Worm (Caenorhabditis elegans): ENCODE data around the gene W02D7.12.
A peak's percentile ranks its signal among the peaks of the same experiment; 100 is the strongest.

Gene W02D7.12

ce11 chrV:8348959-8349389, 37.7 kb downstream of the W02D7.12 start (continued):
- TF ChIP-seq ztf-11 (tag; optimal IDR thresholded peaks at IDR 0.05) (no peak), ceh-82 (tag; optimal IDR thresholded peaks at IDR 0.05) (no peak), lsy-2 (tag; optimal IDR thresholded peaks at IDR 0.05) (peak; percentile 56 to 82), nhr-129 (tag; optimal IDR thresholded peaks at IDR 0.05) (peak; percentile 64), egl-27 (tag; optimal IDR thresholded peaks at IDR 0.05) (peak; percentile 74), nhr-6 (tag; optimal IDR thresholded peaks at IDR 0.05) (peak; percentile 51), lin-11 (tag; optimal IDR thresholded peaks at IDR 0.05) (no peak), lin-39 (tag; optimal IDR thresholded peaks at IDR 0.05) (no peak), nhr-21 (tag; optimal IDR thresholded peaks at IDR 0.05) (peak; percentile 77), skn-1 (tag; optimal IDR thresholded peaks at IDR 0.05) (no peak), ZK546.5 (tag; optimal IDR thresholded peaks at IDR 0.05) (peak; percentile 13), nhr-10 (tag; optimal IDR thresholded peaks at IDR 0.05) (peak; percentile 56), unc-55 (GFP tag; optimal IDR thresholded peaks at IDR 0.05) (peak; percentile 77), nhr-11 (tag; optimal IDR thresholded peaks at IDR 0.05) (no peak), blmp-1 (tag; optimal IDR thresholded peaks at IDR 0.05; ENCODE audit: insufficient read depth) (peak; percentile 21), ama-1 (optimal IDR thresholded peaks at IDR 0.05) (peak; percentile 98), aly-2 (tag; optimal IDR thresholded peaks at IDR 0.05) (no peak)

- TF ChIP-seq ZK546.5 (tag; optimal IDR thresholded peaks at IDR 0.05) (no peak), fos-1 (tag; optimal IDR thresholded peaks at IDR 0.05) (no peak), ceh-16 (tag; optimal IDR thresholded peaks at IDR 0.05) (no peak)
These were observed 38.6 kb downstream of the W02D7.12 start for ce11 chrV:8349950-8350349.

ce11 chrV:8351371-8351770, 40.1 kb downstream of the W02D7.12 start, which contains the start of gene srsx-22:
srsx-22 (plus strand) TSS chrV:8351671.
- no peak for TF ChIP-seq gmeb-1 (tag; optimal IDR thresholded peaks at IDR 0.05)
- no peak for TF ChIP-seq sma-9 (GFP tag; optimal IDR thresholded peaks at IDR 0.05)
- no peak for TF ChIP-seq sma-9 (tag; optimal IDR thresholded peaks at IDR 0.05)
- TF ChIP-seq skn-1 (tag; optimal IDR thresholded peaks at IDR 0.05), result no peak
- no peak for TF ChIP-seq nhr-12 (tag; optimal IDR thresholded peaks at IDR 0.05)
- no peak for TF ChIP-seq sem-4 (tag; optimal IDR thresholded peaks at IDR 0.05)
- TF ChIP-seq dmd-4 (tag; optimal IDR thresholded peaks at IDR 0.05), result no peak
- no peak for TF ChIP-seq ceh-16 (tag; optimal IDR thresholded peaks at IDR 0.05)
- TF ChIP-seq crh-2 (tag; optimal IDR thresholded peaks at IDR 0.05), result no peak
- no peak for TF ChIP-seq blmp-1 (tag; optimal IDR thresholded peaks at IDR 0.05; ENCODE audit: insufficient read depth)
- no peak for TF ChIP-seq ama-1 (optimal IDR thresholded peaks at IDR 0.05)
- TF ChIP-seq ceh-82 (tag; optimal IDR thresholded peaks at IDR 0.05), result no peak
- no peak for TF ChIP-seq Y55F3AM.14 (GFP tag; optimal IDR thresholded peaks at IDR 0.05)
- TF ChIP-seq F13H6.1 (tag; optimal IDR thresholded peaks at IDR 0.05), result no peak
- TF ChIP-seq ztf-4 (tag; optimal IDR thresholded peaks at IDR 0.05), result no peak
- TF ChIP-seq elt-3 (tag; optimal IDR thresholded peaks at IDR 0.05), result no peak
- no peak for TF ChIP-seq lsy-2 (tag; optimal IDR thresholded peaks at IDR 0.05)
- no peak for TF ChIP-seq snpc-4 (tag; optimal IDR thresholded peaks at IDR 0.05)
- no peak for TF ChIP-seq mbf-1 (tag; optimal IDR thresholded peaks at IDR 0.05)

ce11 chrV:8355435-8356212, 44.3 kb downstream of the W02D7.12 start, which contains the start of gene mom-2:
mom-2 (plus strand) TSS chrV:8355988.
- TF ChIP-seq lin-11 (tag; optimal IDR thresholded peaks at IDR 0.05) (no peak), sma-9 (GFP tag; optimal IDR thresholded peaks at IDR 0.05) (no peak), sma-9 (tag; optimal IDR thresholded peaks at IDR 0.05) (no peak), nhr-77 (tag; optimal IDR thresholded peaks at IDR 0.05) (no peak), unc-39 (tag; optimal IDR thresholded peaks at IDR 0.05) (no peak)

ce11 chrV:8357756-8358155, 46.4 kb downstream of the W02D7.12 start:
- no peak for TF ChIP-seq fos-1 (tag; optimal IDR thresholded peaks at IDR 0.05)
- TF ChIP-seq nhr-10 (tag; optimal IDR thresholded peaks at IDR 0.05), result no peak
- TF ChIP-seq nhr-77 (tag; optimal IDR thresholded peaks at IDR 0.05), result no peak
- no peak for TF ChIP-seq gmeb-1 (tag; optimal IDR thresholded peaks at IDR 0.05)
- TF ChIP-seq lsy-2 (tag; optimal IDR thresholded peaks at IDR 0.05), result no peak
- no peak for TF ChIP-seq elt-3 (tag; optimal IDR thresholded peaks at IDR 0.05)
- TF ChIP-seq ceh-16 (tag; optimal IDR thresholded peaks at IDR 0.05), result no peak
